Worm (Caenorhabditis elegans): ENCODE results near the gene nhr-76.

ce11 chrIV:622989-623388 lies 4.3 kb upstream of the nhr-76 start:
- no peak for TF ChIP-seq cog-1 (tag; optimal IDR thresholded peaks at IDR 0.05)
- no peak for TF ChIP-seq med-1 (GFP tag; optimal IDR thresholded peaks at IDR 0.05; ENCODE audit: insufficient read depth)
- no peak for TF ChIP-seq flt-1 (GFP tag; IDR thresholded peaks at IDR 0.05)
- TF ChIP-seq klf-2 (GFP tag; conservative IDR thresholded peaks at IDR 0.05): no peak
